Worm (Caenorhabditis elegans) whole organism, L4 larva: ENCODE data around the gene abcf-2.

Experiments used
- F44E2.7 ChIP-seq: fragments of 200-800 bp; sonication (Bioruptor generic); IDR thresholded peaks from 2 replicates; pipeline ENCODE4 v2.1.2; 2022; ENCODE audit warnings: missing genetic modification characterization, missing compliant biosample characterization
- F49E8.2 ChIP-seq: sonication (generic microtip); optimal IDR thresholded peaks from 2 replicates; lab custom pipeline; 2016; ENCODE audit warnings: missing compliant biosample characterization, mild to moderate bottlenecking, missing genetic modification characterization, borderline replicate concordance
- T20F7.1 ChIP-seq: fragments of 200-800 bp; sonication (Bioruptor generic); optimal IDR thresholded peaks from 2 replicates; lab custom pipeline; 2018; ENCODE audit warnings: mild to moderate bottlenecking, missing genetic modification characterization, missing compliant biosample characterization
- Y48G9A.11 ChIP-seq: fragments of 200-800 bp; sonication (Bioruptor generic); IDR thresholded peaks from 2 replicates; pipeline ENCODE4 v1.3.6; 2022; ENCODE audit warnings: missing genetic modification reagents, missing genetic modification characterization, missing compliant biosample characterization
- Y5F2A.4 ChIP-seq: fragments of 200-800 bp; sonication (Bioruptor generic); optimal IDR thresholded peaks from 2 replicates; lab custom pipeline; 2018; ENCODE audit warnings: mild to moderate bottlenecking, missing genetic modification characterization, missing compliant biosample characterization
- Y75B8A.6 ChIP-seq: fragments of 200-800 bp; sonication (Bioruptor generic); IDR thresholded peaks from 2 replicates; pipeline ENCODE4 v1.3.6; 2022; ENCODE audit warnings: missing genetic modification reagents, missing genetic modification characterization, missing compliant biosample characterization
- ZK337.2 ChIP-seq: fragments of 200-800 bp; sonication (Bioruptor generic); IDR thresholded peaks from 2 replicates; pipeline ENCODE4 v1.3.6; 2022; ENCODE audit warnings: missing genetic modification reagents, missing genetic modification characterization, missing compliant biosample characterization
- ama-1 ChIP-seq: fragments of 150-350 bp; optimal IDR thresholded peaks from 2 replicates; lab custom pipeline; 2014; ENCODE audit warnings: inconsistent platforms, mixed read lengths
- ceh-20 ChIP-seq: fragments of 200-800 bp; sonication (Bioruptor generic); IDR thresholded peaks from 2 replicates; pipeline ENCODE4 v1.3.6; 2022; ENCODE audit warnings: missing genetic modification reagents, missing genetic modification characterization, missing compliant biosample characterization
- ceh-62 ChIP-seq: sonication (generic microtip); optimal IDR thresholded peaks from 2 replicates; lab custom pipeline; 2017; ENCODE audit warnings: missing biosample characterization, missing genetic modification characterization
- ceh-82 ChIP-seq: sonication (generic microtip); optimal IDR thresholded peaks from 2 replicates; lab custom pipeline; 2017; ENCODE audit warnings: missing biosample characterization, missing genetic modification characterization
- ces-1 ChIP-seq: fragments of 150-350 bp; sonication (generic microtip); optimal IDR thresholded peaks from 4 replicates; lab custom pipeline; 2014; ENCODE audit warnings: missing biosample characterization, missing genetic modification reagents, missing genetic modification characterization
- daf-12 ChIP-seq: fragments of 150-350 bp; optimal IDR thresholded peaks from 2 replicates; lab custom pipeline; 2014; ENCODE audit warnings: missing biosample characterization, missing genetic modification reagents, missing genetic modification characterization
- daf-8 ChIP-seq: fragments of 200-800 bp; sonication (Bioruptor generic); IDR thresholded peaks from 2 replicates; pipeline ENCODE4 v1.3.6; 2022; ENCODE audit warnings: missing genetic modification characterization, missing compliant biosample characterization
- dmd-9 ChIP-seq: fragments of 200-800 bp; sonication (Bioruptor generic); IDR thresholded peaks from 2 replicates; pipeline ENCODE4 v1.3.6; 2022; ENCODE audit warnings: missing genetic modification reagents, missing genetic modification characterization, missing compliant biosample characterization
- dpl-1 ChIP-seq: fragments of 150-350 bp; optimal IDR thresholded peaks from 2 replicates; lab custom pipeline; 2014; ENCODE audit warnings: missing biosample characterization, missing genetic modification reagents, missing genetic modification characterization
- egl-43 ChIP-seq: fragments of 200-800 bp; sonication (Bioruptor generic); IDR thresholded peaks from 2 replicates; pipeline ENCODE4 v1.3.6; 2022; ENCODE audit warnings: missing genetic modification reagents, missing genetic modification characterization, missing compliant biosample characterization
- fkh-10 ChIP-seq: fragments of 150-350 bp; optimal IDR thresholded peaks from 2 replicates; lab custom pipeline; 2014; ENCODE audit warnings: missing biosample characterization, missing genetic modification reagents, missing genetic modification characterization
- gei-8 ChIP-seq: fragments of 200-800 bp; sonication (Bioruptor generic); optimal IDR thresholded peaks from 2 replicates; lab custom pipeline; 2018; ENCODE audit warnings: mild to moderate bottlenecking, missing genetic modification characterization, missing compliant biosample characterization
- hlh-30 ChIP-seq: sonication (generic microtip); optimal IDR thresholded peaks from 2 replicates; lab custom pipeline; 2017; ENCODE audit warnings: antibody characterized with exemption, mild to moderate bottlenecking, missing genetic modification characterization, missing compliant biosample characterization; ENCODE audit not compliant: insufficient read depth
- jun-1 ChIP-seq: fragments of 150-350 bp; optimal IDR thresholded peaks from 2 replicates; lab custom pipeline; 2014; ENCODE audit warnings: missing biosample characterization, missing genetic modification reagents, missing genetic modification characterization
- lim-7 ChIP-seq: fragments of 200-800 bp; sonication (Bioruptor generic); IDR thresholded peaks from 2 replicates; pipeline ENCODE4 v1.3.6; 2022; ENCODE audit warnings: missing genetic modification characterization, missing compliant biosample characterization
- lin-29 ChIP-seq: fragments of 200-800 bp; sonication (Bioruptor generic); IDR thresholded peaks from 2 replicates; pipeline ENCODE4 v1.3.6; 2022; ENCODE audit warnings: missing genetic modification reagents, missing genetic modification characterization, missing compliant biosample characterization
- lin-38 ChIP-seq: fragments of 200-800 bp; sonication (Bioruptor generic); IDR thresholded peaks from 2 replicates; pipeline ENCODE4 v1.3.6; 2022; ENCODE audit warnings: missing genetic modification reagents, missing genetic modification characterization, missing compliant biosample characterization
- lin-39 ChIP-seq: fragments of 150-350 bp; optimal IDR thresholded peaks from 2 replicates; lab custom pipeline; 2014; ENCODE audit warnings: missing biosample characterization, missing genetic modification reagents, missing genetic modification characterization
- lir-3 ChIP-seq: sonication (generic microtip); optimal IDR thresholded peaks from 2 replicates; lab custom pipeline; 2016; ENCODE audit warnings: mild to moderate bottlenecking, missing genetic modification characterization, missing compliant biosample characterization
- lsy-2 ChIP-seq, 2 experiments: fragments of 150-350 bp in 1 of 2; sonication (generic microtip) in 1 of 2; optimal IDR thresholded peaks; 2 replicates each; lab custom pipeline; 2014 to 2017; ENCODE audit warnings: missing biosample characterization in 2 of 2, missing genetic modification characterization in 2 of 2
- mes-2 ChIP-seq: sonication (generic microtip); optimal IDR thresholded peaks from 2 replicates; lab custom pipeline; 2016; ENCODE audit warnings: missing genotype, mild to moderate bottlenecking, missing genetic modification characterization, missing compliant biosample characterization; ENCODE audit not compliant: poor library complexity, severe bottlenecking
- mxl-3 ChIP-seq: fragments of 200-800 bp; sonication (Bioruptor generic); optimal IDR thresholded peaks from 2 replicates; lab custom pipeline; 2018; ENCODE audit warnings: mild to moderate bottlenecking, missing genetic modification characterization, missing compliant biosample characterization
- nhr-11 ChIP-seq: fragments of 150-350 bp; optimal IDR thresholded peaks from 2 replicates; lab custom pipeline; 2014; ENCODE audit warnings: missing biosample characterization, missing genetic modification characterization
- nhr-41 ChIP-seq: fragments of 200-800 bp; sonication (Bioruptor generic); IDR thresholded peaks from 2 replicates; pipeline ENCODE4 v1.3.6; 2022; ENCODE audit warnings: missing genetic modification reagents, missing genetic modification characterization, missing compliant biosample characterization
- nhr-42 ChIP-seq: fragments of 200-800 bp; sonication (Bioruptor generic); IDR thresholded peaks from 2 replicates; pipeline ENCODE4 v1.3.6; 2022; ENCODE audit warnings: missing genetic modification characterization, missing compliant biosample characterization
- nhr-48 ChIP-seq: sonication (generic microtip); optimal IDR thresholded peaks from 2 replicates; lab custom pipeline; 2016; ENCODE audit warnings: mild to moderate bottlenecking, missing genetic modification characterization, missing compliant biosample characterization
- php-3 ChIP-seq: fragments of 200-800 bp; sonication (Bioruptor generic); IDR thresholded peaks from 2 replicates; pipeline ENCODE4 v1.3.6; 2022; ENCODE audit warnings: missing genetic modification reagents, missing genetic modification characterization, missing compliant biosample characterization
- rbr-2 ChIP-seq: sonication (generic microtip); optimal IDR thresholded peaks from 2 replicates; lab custom pipeline; 2016; ENCODE audit warnings: missing genotype, missing genetic modification characterization, missing compliant biosample characterization
- skn-1 ChIP-seq: fragments of 150-350 bp; optimal IDR thresholded peaks from 2 replicates; lab custom pipeline; 2014; ENCODE audit warnings: missing biosample characterization, missing genetic modification characterization
- snpc-4 ChIP-seq: fragments of 150-350 bp; optimal IDR thresholded peaks from 2 replicates; lab custom pipeline; 2014; ENCODE audit warnings: missing biosample characterization, missing genetic modification characterization
- spr-1 ChIP-seq: sonication (generic microtip); optimal IDR thresholded peaks from 2 replicates; lab custom pipeline; 2016; ENCODE audit warnings: mild to moderate bottlenecking, missing genetic modification characterization, missing compliant biosample characterization
- spr-3 ChIP-seq: fragments of 200-800 bp; sonication (Bioruptor generic); optimal IDR thresholded peaks from 2 replicates; lab custom pipeline; 2018; ENCODE audit warnings: mild to moderate bottlenecking, missing genetic modification characterization, missing compliant biosample characterization
- tag-97 ChIP-seq: fragments of 200-800 bp; sonication (Bioruptor generic); IDR thresholded peaks from 2 replicates; pipeline ENCODE4 v1.3.6; 2022; ENCODE audit warnings: missing genetic modification characterization, missing compliant biosample characterization
- vab-7 ChIP-seq: fragments of 200-800 bp; sonication (Bioruptor generic); IDR thresholded peaks from 2 replicates; pipeline ENCODE4 v1.3.6; 2022; ENCODE audit warnings: missing genetic modification reagents, missing genetic modification characterization, missing compliant biosample characterization
- zfp-2 ChIP-seq: sonication (generic microtip); optimal IDR thresholded peaks from 2 replicates; lab custom pipeline; 2016; ENCODE audit warnings: mild to moderate bottlenecking, missing genetic modification characterization, missing compliant biosample characterization
- zip-2 ChIP-seq: fragments of 150-350 bp; optimal IDR thresholded peaks from 2 replicates; lab custom pipeline; 2014; ENCODE audit warnings: missing biosample characterization, missing genetic modification characterization

The abcf-2 gene

ce11 chrIII:13430162-13430561, 31.9 kb downstream of the abcf-2 start, which contains the start of gene trf-1:
Gene trf-1, plus strand, starts transcription at chrIII:13430462.
- TF ChIP-seq hlh-30 (tag; lab: Kevin White, UChicago): no peak
- TF ChIP-seq spr-3: no peak
- TF ChIP-seq egl-43 (GFP tag; lab: Robert Waterston, UW): no peak
- TF ChIP-seq spr-1 (tag; lab: Kevin White, UChicago): no peak
- TF ChIP-seq nhr-42 (GFP tag; lab: Robert Waterston, UW): no peak
- TF ChIP-seq jun-1 (tag; lab: Kevin White, UChicago): no peak

- no peak for TF ChIP-seq ceh-62 (tag; lab: Kevin White, UChicago)
- no peak for TF ChIP-seq lin-29 (GFP tag; lab: Robert Waterston, UW)
- TF ChIP-seq lim-7 (GFP tag; lab: Robert Waterston, UW): no peak
- no peak for TF ChIP-seq zfp-2
- TF ChIP-seq F44E2.7 (GFP tag; lab: Robert Waterston, UW): no peak
- no peak for TF ChIP-seq lsy-2 (tag; optimal IDR thresholded peaks at IDR 0.05; lab: Kevin White, UChicago)
- TF ChIP-seq dmd-9 (GFP tag; lab: Robert Waterston, UW): no peak
- TF ChIP-seq ceh-20 (GFP tag; lab: Robert Waterston, UW): no peak
- TF ChIP-seq daf-12 (tag; lab: Kevin White, UChicago): no peak
- TF ChIP-seq ama-1 (lab: Kevin White, UChicago): no peak
- TF ChIP-seq tag-97 (GFP tag; lab: Robert Waterston, UW): no peak
- TF ChIP-seq fkh-10 (GFP tag; lab: Kevin White, UChicago): no peak
- no peak for TF ChIP-seq Y5F2A.4 (GFP tag; lab: Kevin White, UChicago)
- TF ChIP-seq Y75B8A.6: no peak
- no peak for TF ChIP-seq snpc-4 (tag; lab: Kevin White, UChicago)
- no peak for TF ChIP-seq F49E8.2 (tag; lab: Kevin White, UChicago)
- TF ChIP-seq daf-8 (GFP tag; lab: Robert Waterston, UW): no peak
- no peak for TF ChIP-seq skn-1 (tag; lab: Kevin White, UChicago)
- no peak for TF ChIP-seq jun-1 (tag; lab: Kevin White, UChicago)
- no peak for TF ChIP-seq zip-2 (tag; lab: Kevin White, UChicago)
These were observed 32.4 kb downstream of the abcf-2 start, which contains the start of gene bli-5 for ce11 chrIII:13429668-13430067. Gene bli-5, minus strand, starts transcription at chrIII:13429768.

ce11 chrIII:13427817-13428216, 34.2 kb downstream of the abcf-2 start:
- TF ChIP-seq php-3 (GFP tag; lab: Robert Waterston, UW) (no peak), dmd-9 (GFP tag; lab: Robert Waterston, UW) (no peak), gei-8 (no peak), snpc-4 (tag; lab: Kevin White, UChicago) (no peak), nhr-11 (tag; lab: Kevin White, UChicago) (no peak), zfp-2 (no peak)

- TF ChIP-seq T20F7.1: no peak
- TF ChIP-seq ceh-82 (tag; lab: Kevin White, UChicago): no peak
- TF ChIP-seq rbr-2 (tag; lab: Kevin White, UChicago): no peak
- no peak for TF ChIP-seq lir-3
- TF ChIP-seq mes-2 (tag; lab: Kevin White, UChicago): peak; percentile 43
- no peak for TF ChIP-seq Y48G9A.11 (GFP tag; lab: Robert Waterston, UW)
- TF ChIP-seq mxl-3 (GFP tag; lab: Kevin White, UChicago): no peak
- TF ChIP-seq lsy-2 (tag; optimal IDR thresholded peaks at IDR 0.05; lab: Kevin White, UChicago): peak in 1 of 2 experiments; percentile 65
- no peak for TF ChIP-seq dmd-9 (GFP tag; lab: Robert Waterston, UW)
- TF ChIP-seq lin-38 (GFP tag; lab: Robert Waterston, UW): peak; percentile 36
- no peak for TF ChIP-seq nhr-48 (tag; lab: Kevin White, UChicago)
- no peak for TF ChIP-seq F49E8.2 (tag; lab: Kevin White, UChicago)
- TF ChIP-seq nhr-41 (GFP tag; lab: Robert Waterston, UW): no peak
- TF ChIP-seq dpl-1 (GFP tag; lab: Kevin White, UChicago): peak; percentile 51
- no peak for TF ChIP-seq ZK337.2
- no peak for TF ChIP-seq vab-7 (GFP tag; lab: Robert Waterston, UW)
- no peak for TF ChIP-seq lim-7 (GFP tag; lab: Robert Waterston, UW)
- no peak for TF ChIP-seq ces-1 (GFP tag; lab: Kevin White, UChicago)
- no peak for TF ChIP-seq lin-39 (tag; lab: Kevin White, UChicago)
- no peak for TF ChIP-seq egl-43 (GFP tag; lab: Robert Waterston, UW)
- TF ChIP-seq, all 104 proteins: peak for 4
These were observed 36.0 kb downstream of the abcf-2 start, which contains the start of gene cope-1 for ce11 chrIII:13426036-13426435. Gene cope-1, plus strand, starts transcription at chrIII:13426264.
